Worm (Caenorhabditis elegans) whole organism, mixed stage, embryonic: ENCODE results near the gene str-5.
"Not testable (repeated sequence)": the region's sequence is repeated elsewhere in the genome, so short reads cannot be mapped to it uniquely, and the experiment has no call there.

ENCODE experiments used
- M03D4.4 ChIP-seq: sonication (generic microtip); optimal IDR thresholded peaks from 2 replicates; lab custom pipeline; 2017; ENCODE audit warnings: mild to moderate bottlenecking, missing genetic modification characterization, missing compliant biosample characterization
- bed-3 ChIP-seq: fragments of 200-800 bp; sonication (Bioruptor generic); optimal IDR thresholded peaks from 3 replicates; lab custom pipeline; 2018; ENCODE audit warnings: mild to moderate bottlenecking, missing genetic modification characterization, moderate library complexity, missing compliant biosample characterization
- blmp-1 ChIP-seq: fragments of 150-350 bp; optimal IDR thresholded peaks from 2 replicates; lab custom pipeline; 2014; ENCODE audit warnings: missing biosample characterization, missing genetic modification characterization
- ceh-43 ChIP-seq: fragments of 200-800 bp; sonication (Bioruptor generic); optimal IDR thresholded peaks from 2 replicates; lab custom pipeline; 2018; ENCODE audit warnings: mild to moderate bottlenecking, missing genetic modification characterization, moderate library complexity, missing compliant biosample characterization
- ces-1 ChIP-seq: fragments of 150-350 bp; optimal IDR thresholded peaks from 2 replicates; lab custom pipeline; 2014; ENCODE audit warnings: missing biosample characterization, missing genetic modification reagents, missing genetic modification characterization
- cnd-1 ChIP-seq: fragments of 200-800 bp; sonication (Bioruptor generic); optimal IDR thresholded peaks from 2 replicates; lab custom pipeline; 2018; ENCODE audit warnings: mild to moderate bottlenecking, missing genetic modification characterization, missing compliant biosample characterization
- drap-1 ChIP-seq: fragments of 200-800 bp; sonication (Bioruptor generic); optimal IDR thresholded peaks from 3 replicates; lab custom pipeline; 2018; ENCODE audit warnings: mild to moderate bottlenecking, missing genetic modification characterization, missing compliant biosample characterization
- elt-1 ChIP-seq: sonication (generic microtip); optimal IDR thresholded peaks from 2 replicates; lab custom pipeline; 2017; ENCODE audit warnings: missing genetic modification characterization, mild to moderate bottlenecking, missing compliant biosample characterization, antibody characterized with exemption, moderate library complexity, borderline replicate concordance; ENCODE audit not compliant: insufficient read depth
- elt-3 ChIP-seq: fragments of 150-350 bp; optimal IDR thresholded peaks from 2 replicates; lab custom pipeline; 2014; ENCODE audit warnings: missing biosample characterization, missing genetic modification characterization
- flh-1 ChIP-seq: fragments of 200-800 bp; sonication (Bioruptor generic); optimal IDR thresholded peaks from 2 replicates; lab custom pipeline; 2018; ENCODE audit warnings: mild to moderate bottlenecking, missing genetic modification characterization, moderate library complexity, missing compliant biosample characterization
- ham-2 ChIP-seq: fragments of 200-800 bp; sonication (Bioruptor generic); optimal IDR thresholded peaks from 2 replicates; lab custom pipeline; 2018; ENCODE audit warnings: mild to moderate bottlenecking, missing genetic modification characterization, missing compliant biosample characterization
- hlh-1 ChIP-seq: fragments of 150-350 bp; optimal IDR thresholded peaks from 2 replicates; lab custom pipeline; 2014; ENCODE audit warnings: missing biosample characterization, missing genetic modification reagents, missing genetic modification characterization
- lin-13 ChIP-seq: fragments of 150-350 bp; optimal IDR thresholded peaks from 2 replicates; lab custom pipeline; 2014; ENCODE audit warnings: missing biosample characterization, missing genetic modification characterization
- lin-32 ChIP-seq: fragments of 200-800 bp; sonication (Bioruptor generic); optimal IDR thresholded peaks from 2 replicates; lab custom pipeline; 2018; ENCODE audit warnings: mild to moderate bottlenecking, missing genetic modification characterization, missing compliant biosample characterization
- lsy-2 ChIP-seq: fragments of 150-350 bp; optimal IDR thresholded peaks from 2 replicates; lab custom pipeline; 2014; ENCODE audit warnings: missing biosample characterization, missing genetic modification characterization
- mep-1 ChIP-seq: fragments of 150-350 bp; optimal IDR thresholded peaks from 2 replicates; lab custom pipeline; 2017; ENCODE audit warnings: missing biosample characterization, missing genetic modification reagents, missing genetic modification characterization, inconsistent platforms
- mls-2 ChIP-seq: sonication (generic microtip); optimal IDR thresholded peaks from 2 replicates; lab custom pipeline; 2016; ENCODE audit warnings: mild to moderate bottlenecking, missing genetic modification characterization, moderate library complexity, missing compliant biosample characterization
- nhr-12 ChIP-seq: fragments of 150-350 bp; optimal IDR thresholded peaks from 2 replicates; lab custom pipeline; 2014; ENCODE audit warnings: missing biosample characterization, missing genetic modification characterization
- nhr-76 ChIP-seq: sonication (generic microtip); optimal IDR thresholded peaks from 2 replicates; lab custom pipeline; 2017; ENCODE audit warnings: missing biosample characterization, missing genetic modification characterization
- pha-4 ChIP-seq: fragments of 150-350 bp; optimal IDR thresholded peaks from 2 replicates; lab custom pipeline; 2018; ENCODE audit warnings: missing biosample characterization, missing genetic modification reagents, missing genetic modification characterization
- sem-2 ChIP-seq: fragments of 200-800 bp; sonication (Bioruptor generic); optimal IDR thresholded peaks from 2 replicates; lab custom pipeline; 2018; ENCODE audit warnings: mild to moderate bottlenecking, missing genetic modification characterization, missing compliant biosample characterization
- snpc-4 ChIP-seq: fragments of 150-350 bp; optimal IDR thresholded peaks from 2 replicates; lab custom pipeline; 2014; ENCODE audit warnings: missing biosample characterization, missing genetic modification characterization
- tbx-8 ChIP-seq: fragments of 200-800 bp; sonication (Bioruptor generic); optimal IDR thresholded peaks from 2 replicates; lab custom pipeline; 2018; ENCODE audit warnings: mild to moderate bottlenecking, missing genetic modification characterization, moderate library complexity, missing compliant biosample characterization
- unc-120 ChIP-seq: sonication (generic microtip); optimal IDR thresholded peaks from 2 replicates; lab custom pipeline; 2017; ENCODE audit warnings: missing genetic modification characterization, missing compliant biosample characterization; ENCODE audit not compliant: poor library complexity, severe bottlenecking
- unc-39 ChIP-seq: fragments of 150-350 bp; optimal IDR thresholded peaks from 2 replicates; lab custom pipeline; 2014; ENCODE audit warnings: missing biosample characterization, missing genetic modification characterization
- unc-62 ChIP-seq: fragments of 150-350 bp; optimal IDR thresholded peaks from 2 replicates; lab custom pipeline; 2014; ENCODE audit warnings: missing biosample characterization, missing genetic modification reagents, missing genetic modification characterization
- zip-8 ChIP-seq: fragments of 150-350 bp; optimal IDR thresholded peaks from 2 replicates; lab custom pipeline; 2014; ENCODE audit warnings: missing biosample characterization, missing genetic modification characterization
- ztf-11 ChIP-seq: fragments of 150-350 bp; optimal IDR thresholded peaks from 2 replicates; lab custom pipeline; 2014; ENCODE audit warnings: missing biosample characterization, missing genetic modification characterization

str-5 gene

DNA sequence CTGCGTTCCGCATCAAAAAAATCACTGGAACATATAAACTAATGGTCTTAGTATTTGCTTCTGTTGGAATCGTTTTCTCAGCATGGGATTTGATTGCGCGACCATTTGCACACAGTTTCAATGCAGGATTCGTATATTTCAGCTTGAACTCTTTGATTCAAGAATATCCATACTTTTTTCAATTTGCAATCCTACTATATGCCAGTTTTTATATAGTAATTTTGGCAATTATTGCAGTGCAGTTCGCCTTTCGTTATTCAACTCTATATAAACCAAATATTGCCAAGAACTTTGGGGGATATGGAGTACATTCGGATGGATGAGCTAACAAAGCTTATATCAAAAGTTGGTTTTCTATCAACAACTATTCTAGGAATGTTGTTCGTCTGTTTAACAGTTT lies at the start of gene str-5:
Gene str-5 (plus strand): TSS at position 301 of the 400 bp plus-strand sequence.
- not testable (repeated sequence) for TF ChIP-seq ces-1 (GFP tag; lab: Kevin White, UChicago); lin-32 (GFP tag; lab: Kevin White, UChicago); snpc-4 (tag; lab: Kevin White, UChicago)
- TF ChIP-seq, all 35 proteins: peak for 0; not testable (repeated sequence) for 35

DNA sequence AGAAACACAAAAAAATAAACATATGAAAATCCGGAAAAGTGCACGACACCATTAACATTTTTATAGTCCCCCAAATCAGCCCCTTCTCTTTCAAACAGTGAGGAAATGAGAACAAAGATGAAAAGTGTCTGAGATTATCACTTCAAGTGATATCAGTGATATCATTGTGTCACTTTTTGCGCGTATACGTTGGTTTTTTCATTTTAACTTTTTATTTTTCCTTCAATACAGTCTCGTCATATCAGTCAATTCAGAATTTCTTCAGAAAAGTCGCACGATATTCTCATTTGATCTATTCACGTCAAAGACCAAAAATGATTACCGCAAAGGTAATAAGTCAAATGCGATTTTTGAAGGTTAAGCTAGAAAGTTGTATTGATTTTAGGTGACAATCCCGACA lies 48.3 kb upstream of the str-5 start, which contains the start of gene twk-34:
Gene twk-34 (plus strand): TSS at position 216 of the 400 bp plus-strand sequence.
- TF ChIP-seq nhr-12 (no peak), snpc-4 (tag; lab: Kevin White, UChicago) (no peak), lin-13 (tag; lab: Kevin White, UChicago) (no peak), ces-1 (GFP tag; lab: Kevin White, UChicago) (no peak), elt-3 (no peak), lsy-2 (tag; lab: Kevin White, UChicago) (no peak), pha-4 (no peak), unc-39 (tag; lab: Kevin White, UChicago) (no peak), blmp-1 (no peak), hlh-1 (tag; lab: Kevin White, UChicago) (no peak), mep-1 (tag; lab: Kevin White, UChicago) (no peak), unc-62 (GFP tag; lab: Kevin White, UChicago) (no peak), unc-120 (tag; lab: Kevin White, UChicago) (no peak), bed-3 (GFP tag; lab: Kevin White, UChicago) (no peak), ztf-11 (tag; lab: Kevin White, UChicago) (no peak), tbx-8 (GFP tag; lab: Kevin White, UChicago) (no peak), drap-1 (GFP tag; lab: Kevin White, UChicago) (no peak)

DNA sequence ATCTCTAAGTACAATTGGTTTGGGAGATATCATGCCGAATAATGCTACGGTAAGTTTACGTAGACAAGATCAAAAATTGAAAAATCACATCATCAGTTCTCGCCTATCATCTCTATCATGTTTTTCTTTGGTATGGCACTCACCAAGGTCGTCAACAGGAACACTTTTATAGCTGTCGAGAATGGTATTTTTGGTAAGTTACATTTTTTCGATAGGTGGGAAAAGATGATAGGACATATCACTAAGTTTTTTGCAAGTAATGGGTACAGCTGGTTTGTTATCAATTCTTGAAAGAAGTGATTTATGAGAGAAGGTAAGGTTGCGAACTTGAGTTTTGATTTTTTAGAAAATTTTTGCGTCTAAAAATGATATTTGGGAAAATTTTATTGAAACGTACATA lies 45.1 kb upstream of the str-5 start:
- TF ChIP-seq lin-13 (tag; lab: Kevin White, UChicago) (no peak), zip-8 (tag; lab: Kevin White, UChicago) (no peak), snpc-4 (tag; lab: Kevin White, UChicago) (no peak), tbx-8 (GFP tag; lab: Kevin White, UChicago) (no peak)

DNA sequence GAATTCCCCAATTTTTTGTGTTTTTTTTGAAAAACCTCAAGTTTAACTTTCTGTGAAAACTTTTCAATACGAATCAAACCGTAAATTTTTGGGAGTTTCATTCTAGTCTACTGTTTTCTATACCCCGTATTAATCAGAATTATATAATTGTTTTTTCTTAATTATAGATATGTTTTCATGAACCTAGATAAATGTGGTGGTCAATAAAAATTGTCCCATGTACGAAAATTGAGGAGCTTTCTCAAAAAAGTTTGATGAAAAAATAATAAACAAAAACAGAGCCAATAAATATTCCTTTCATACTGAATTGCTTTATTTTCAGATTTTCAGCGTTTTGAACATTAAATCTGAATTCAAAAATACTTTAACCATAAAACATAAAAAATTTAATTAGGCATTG lies 42.6 kb upstream of the str-5 start, which contains the start of gene Y6E2A.1:
Gene Y6E2A.1 (minus strand): TSS at position 101 of the 400 bp plus-strand sequence.
- TF ChIP-seq ham-2 (no peak), mep-1 (tag; lab: Kevin White, UChicago) (no peak), nhr-12 (no peak), tbx-8 (GFP tag; lab: Kevin White, UChicago) (no peak), M03D4.4 (no peak)
- TF ChIP-seq, all 35 proteins: peak for 0

DNA sequence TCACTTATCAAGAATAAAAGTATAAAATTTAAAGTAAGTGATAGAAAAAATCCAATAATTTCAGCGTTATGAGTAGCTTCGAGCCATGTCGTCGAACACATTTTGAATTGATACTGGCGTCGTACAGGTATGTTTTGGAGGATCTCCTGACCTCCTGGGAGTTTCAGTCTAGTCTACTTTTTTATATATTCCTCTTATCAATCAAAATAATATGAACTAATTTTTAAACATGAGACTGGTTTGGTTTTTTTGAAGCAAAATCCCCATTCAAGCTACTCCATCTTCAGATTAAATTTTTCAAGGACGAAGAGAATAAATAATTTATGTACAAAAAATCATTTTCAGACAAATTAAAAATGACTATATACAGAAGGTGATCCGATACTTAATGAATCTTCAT lies 41.1 kb upstream of the str-5 start, which contains the start of gene str-101:
Gene str-101 (minus strand): TSS at position 101 of the 400 bp plus-strand sequence.
- TF ChIP-seq flh-1 (GFP tag; lab: Kevin White, UChicago), result no peak
- no peak for TF ChIP-seq unc-62 (GFP tag; lab: Kevin White, UChicago)
- no peak for TF ChIP-seq hlh-1 (tag; lab: Kevin White, UChicago)
- no peak for TF ChIP-seq ham-2
- TF ChIP-seq elt-1, result no peak
- no peak for TF ChIP-seq lin-13 (tag; lab: Kevin White, UChicago)
- no peak for TF ChIP-seq lsy-2 (tag; lab: Kevin White, UChicago)
- TF ChIP-seq snpc-4 (tag; lab: Kevin White, UChicago), result no peak
- no peak for TF ChIP-seq unc-120 (tag; lab: Kevin White, UChicago)
- no peak for TF ChIP-seq mep-1 (tag; lab: Kevin White, UChicago)
- no peak for TF ChIP-seq ztf-11 (tag; lab: Kevin White, UChicago)
- TF ChIP-seq nhr-76 (tag; lab: Kevin White, UChicago), result no peak
- no peak for TF ChIP-seq sem-2
- no peak for TF ChIP-seq mls-2 (tag; lab: Kevin White, UChicago)
- TF ChIP-seq cnd-1 (tag; lab: Kevin White, UChicago), result no peak
- no peak for TF ChIP-seq pha-4
- TF ChIP-seq ceh-43 (GFP tag; lab: Kevin White, UChicago), result no peak
- no peak for TF ChIP-seq zip-8 (tag; lab: Kevin White, UChicago)
- TF ChIP-seq, all 35 proteins: peak for 0

DNA sequence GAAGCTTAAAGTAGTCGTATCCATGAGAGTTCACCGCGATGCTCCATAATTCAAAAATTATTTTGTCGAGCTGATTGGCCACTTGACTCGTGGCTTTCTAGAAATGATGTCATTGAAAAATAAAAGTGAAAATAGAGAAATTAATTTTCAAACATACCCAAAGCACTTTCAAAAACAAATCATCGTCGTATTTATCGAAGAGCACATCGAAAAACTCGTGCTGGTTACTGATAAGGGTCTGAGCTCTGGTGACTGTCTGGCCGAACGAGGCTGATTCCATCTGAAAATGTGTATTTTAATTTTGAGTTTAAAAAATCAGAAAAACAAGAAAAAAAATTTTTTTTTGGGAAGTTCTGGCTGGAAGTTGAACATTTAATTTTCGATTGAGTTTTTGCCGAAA lies 40.7 kb upstream of the str-5 start:
- no peak for TF ChIP-seq flh-1 (GFP tag; lab: Kevin White, UChicago)
- no peak for TF ChIP-seq ztf-11 (tag; lab: Kevin White, UChicago)
- TF ChIP-seq ces-1 (GFP tag; lab: Kevin White, UChicago), result no peak
- no peak for TF ChIP-seq bed-3 (GFP tag; lab: Kevin White, UChicago)
- TF ChIP-seq M03D4.4, result no peak
- no peak for TF ChIP-seq elt-1
- no peak for TF ChIP-seq pha-4
- TF ChIP-seq ceh-43 (GFP tag; lab: Kevin White, UChicago), result no peak
- no peak for TF ChIP-seq nhr-76 (tag; lab: Kevin White, UChicago)
- no peak for TF ChIP-seq tbx-8 (GFP tag; lab: Kevin White, UChicago)
